Fruit fly (Drosophila melanogaster): ENCODE measurements around the gene Faa.

DNA sequence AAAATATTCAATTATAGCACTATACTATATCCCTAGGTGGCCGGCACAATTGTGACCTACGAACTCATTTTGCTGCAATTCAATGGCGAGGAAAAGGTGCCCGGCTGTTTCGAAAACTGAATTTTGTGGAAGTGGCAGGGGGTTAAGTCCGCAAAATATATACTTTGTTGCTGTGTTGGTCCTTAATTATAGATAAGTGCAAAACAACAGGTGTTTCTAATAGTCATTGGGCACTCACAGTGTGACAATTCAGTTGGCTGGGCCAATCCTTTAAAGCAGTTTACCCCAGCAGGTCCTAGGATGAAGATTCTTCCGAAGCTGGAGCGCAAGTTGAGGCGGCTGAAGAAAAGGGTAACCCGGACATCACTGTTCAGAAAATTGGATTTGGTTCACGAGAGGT lies 38.3 kb downstream of the Faa start, which contains the start of gene Gr64f:
- TF ChIP-seq pad (GFP tag; optimal IDR thresholded peaks at IDR 0.05), result no peak
- TF ChIP-seq ovo (GFP tag; optimal IDR thresholded peaks at IDR 0.05), result no peak
